Worm (Caenorhabditis elegans): ENCODE data around the gene T07A5.1.

- TF ChIP-seq him-1 (tag; optimal IDR thresholded peaks at IDR 0.05), result no peak
- TF ChIP-seq dao-5 (tag; optimal IDR thresholded peaks at IDR 0.05), result no peak
Observed at ce11 chrIII:10354591-10354990, 48.6 kb upstream of the T07A5.1 start.
